Fruit fly (Drosophila melanogaster): ENCODE data around the gene CG6126.

DNA sequence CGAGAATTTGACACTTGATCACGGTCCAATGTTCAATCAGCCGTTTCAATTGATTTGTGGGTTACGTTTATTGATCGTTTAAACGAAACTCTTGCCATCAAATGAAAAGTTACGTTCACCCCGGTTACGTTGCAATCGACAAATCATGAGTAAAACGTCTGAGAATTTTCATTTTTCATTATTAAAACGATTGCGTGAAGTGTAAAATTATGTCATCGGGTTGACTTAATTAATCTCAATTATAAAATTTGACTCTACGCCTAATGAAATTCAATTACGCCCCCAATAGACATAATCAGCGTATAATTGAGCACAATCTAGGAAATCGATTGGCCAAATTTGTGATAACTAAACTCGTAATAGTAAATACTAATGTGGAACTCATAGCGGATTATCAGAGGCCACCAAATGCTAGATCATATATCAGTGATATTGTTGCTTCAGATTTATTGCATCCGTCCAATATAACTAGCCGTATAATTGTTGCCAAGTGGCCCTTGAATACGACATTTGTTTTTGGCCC lies 2.3 kb downstream of the CG6126 start:
- TF ChIP-seq Dll (optimal IDR thresholded peaks at IDR 0.05) = no peak
- no peak for TF ChIP-seq psq (optimal IDR thresholded peaks at IDR 0.05)
- no peak for TF ChIP-seq usp (GFP tag; optimal IDR thresholded peaks at IDR 0.05)
- TF ChIP-seq CG8478 (optimal IDR thresholded peaks at IDR 0.05) = no peak

Measured in whole organism.